Worm (Caenorhabditis elegans): ENCODE data around the gene grl-10.

ce11 chrV:7816486-7816885 is 42.1 kb downstream of the grl-10 start:
- no peak for TF ChIP-seq unc-39 (tag; optimal IDR thresholded peaks at IDR 0.05)
- TF ChIP-seq nhr-12 (tag; optimal IDR thresholded peaks at IDR 0.05) = no peak
- TF ChIP-seq ztf-11 (tag; optimal IDR thresholded peaks at IDR 0.05) = no peak
- TF ChIP-seq mab-5 (tag; optimal IDR thresholded peaks at IDR 0.05) = no peak
- no peak for TF ChIP-seq nhr-76 (tag; optimal IDR thresholded peaks at IDR 0.05)
- no peak for TF ChIP-seq lin-13 (tag; optimal IDR thresholded peaks at IDR 0.05)
- TF ChIP-seq ceh-83 (GFP tag; optimal IDR thresholded peaks at IDR 0.05) = no peak
- no peak for TF ChIP-seq mep-1 (tag; optimal IDR thresholded peaks at IDR 0.05)
- TF ChIP-seq unc-62 (GFP tag; optimal IDR thresholded peaks at IDR 0.05) = no peak
